Worm (Caenorhabditis elegans): ENCODE data around the gene acs-4.
A peak's percentile ranks its signal among the peaks of the same experiment; 100 is the strongest.

Gene acs-4

ce11 chrIII:7136015-7136414, 31.6 kb upstream of the acs-4 start, which contains the start of gene B0280.17:
B0280.17 (minus strand) TSS chrIII:7136115.
- no peak for TF ChIP-seq lsy-12 (tag; optimal IDR thresholded peaks at IDR 0.05)

DNA sequence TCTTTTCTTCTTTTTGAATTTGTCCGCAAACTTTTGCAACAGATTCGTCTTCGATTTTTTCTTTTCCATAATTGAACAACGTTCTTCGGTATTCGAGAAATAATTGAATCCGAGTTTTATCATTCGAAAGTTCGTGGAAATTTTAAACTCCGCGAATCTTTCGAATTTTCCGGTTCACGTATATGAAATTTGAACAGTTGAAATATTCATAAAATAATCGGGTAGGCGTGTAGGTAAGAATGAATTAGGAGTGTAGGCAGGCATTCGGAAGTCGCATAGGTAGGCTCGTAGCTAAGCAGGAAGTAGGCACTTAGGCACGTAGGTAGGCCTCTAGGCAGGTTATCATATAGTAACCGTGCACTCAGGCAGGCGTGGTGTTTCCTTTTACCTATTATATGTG, 29.5 kb upstream of the acs-4 start, which contains the start of gene B0280.11:
B0280.11 (minus strand) TSS at position 101 of the 400 bp plus-strand sequence.
- TF ChIP-seq fos-1 (tag; optimal IDR thresholded peaks at IDR 0.05) = no peak
- TF ChIP-seq ama-1 (optimal IDR thresholded peaks at IDR 0.05) = no peak
- TF ChIP-seq unc-62 (GFP tag; optimal IDR thresholded peaks at IDR 0.05) = no peak
- TF ChIP-seq hmg-11 (tag; optimal IDR thresholded peaks at IDR 0.05) = no peak
- TF ChIP-seq fkh-2 (tag; optimal IDR thresholded peaks at IDR 0.05) = no peak
- no peak for TF ChIP-seq egl-5 (tag; optimal IDR thresholded peaks at IDR 0.05)
- no peak for TF ChIP-seq mml-1 (tag; optimal IDR thresholded peaks at IDR 0.05)
- TF ChIP-seq elt-1 (tag; optimal IDR thresholded peaks at IDR 0.05) = no peak
- no peak for TF ChIP-seq snpc-4 (tag; optimal IDR thresholded peaks at IDR 0.05)
- no peak for TF ChIP-seq ceh-16 (tag; optimal IDR thresholded peaks at IDR 0.05)
- TF ChIP-seq ceh-82 (tag; optimal IDR thresholded peaks at IDR 0.05) = no peak
- no peak for TF ChIP-seq daf-12 (tag; optimal IDR thresholded peaks at IDR 0.05)
- no peak for TF ChIP-seq ceh-9 (tag; optimal IDR thresholded peaks at IDR 0.05)
- TF ChIP-seq zag-1 (tag; optimal IDR thresholded peaks at IDR 0.05) = no peak
- TF ChIP-seq aly-2 (tag; optimal IDR thresholded peaks at IDR 0.05) = no peak

DNA sequence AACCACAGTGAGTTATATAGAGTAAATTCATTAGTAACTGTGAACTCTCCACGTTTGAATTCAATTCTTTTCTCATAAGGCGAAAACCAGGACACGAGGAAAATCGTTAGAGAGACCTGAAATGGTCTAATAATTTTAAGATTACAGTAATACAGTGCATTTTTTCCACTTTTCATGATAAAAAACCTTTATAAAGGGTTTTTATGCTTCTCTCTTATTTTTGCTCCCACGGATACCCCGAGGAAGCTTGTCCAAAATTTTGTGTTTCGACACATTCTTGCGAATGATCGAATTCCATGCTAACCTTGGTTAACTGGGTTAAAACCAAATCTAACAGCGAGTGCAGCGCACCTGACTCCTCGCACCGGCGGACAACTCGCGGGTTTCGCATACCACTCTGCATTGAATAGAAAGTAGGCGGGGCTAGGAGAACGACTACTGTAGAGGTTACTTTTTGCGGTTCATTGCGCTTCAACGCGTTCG, 27.4 kb upstream of the acs-4 start:
- TF ChIP-seq lsy-12 (tag; optimal IDR thresholded peaks at IDR 0.05) (peak; percentile 20), lin-15B (tag; optimal IDR thresholded peaks at IDR 0.05) (no peak), nhr-25 (tag; optimal IDR thresholded peaks at IDR 0.05) (peak; percentile 70), tbx-2 (tag; optimal IDR thresholded peaks at IDR 0.05) (peak; percentile 11), nhr-23 (tag; optimal IDR thresholded peaks at IDR 0.05) (no peak), lin-39 (tag; optimal IDR thresholded peaks at IDR 0.05) (no peak), ama-1 (optimal IDR thresholded peaks at IDR 0.05) (peak; percentile 25), pqm-1 (tag; optimal IDR thresholded peaks at IDR 0.05) (peak; percentile 4), ZK546.5 (tag; optimal IDR thresholded peaks at IDR 0.05) (no peak), egl-5 (tag; optimal IDR thresholded peaks at IDR 0.05) (no peak), snpc-4 (tag; optimal IDR thresholded peaks at IDR 0.05) (peak; percentile 96), elt-2 (tag; optimal IDR thresholded peaks at IDR 0.05) (peak; percentile 17), elt-3 (tag; optimal IDR thresholded peaks at IDR 0.05) (no peak), mml-1 (tag; optimal IDR thresholded peaks at IDR 0.05) (no peak), mdl-1 (tag; optimal IDR thresholded peaks at IDR 0.05) (no peak), aly-2 (tag; optimal IDR thresholded peaks at IDR 0.05) (no peak), daf-12 (tag; optimal IDR thresholded peaks at IDR 0.05) (no peak), eor-1 (tag; optimal IDR thresholded peaks at IDR 0.05) (no peak), unc-62 (GFP tag; optimal IDR thresholded peaks at IDR 0.05) (no peak), R02D3.7 (tag; optimal IDR thresholded peaks at IDR 0.05) (peak; percentile 31), egl-27 (tag; optimal IDR thresholded peaks at IDR 0.05) (no peak), nhr-76 (tag; optimal IDR thresholded peaks at IDR 0.05) (no peak), zag-1 (tag; optimal IDR thresholded peaks at IDR 0.05) (no peak), nfya-1 (tag; optimal IDR thresholded peaks at IDR 0.05; ENCODE audit: insufficient read depth) (peak; percentile 72), fkh-10 (GFP tag; optimal IDR thresholded peaks at IDR 0.05) (no peak), nhr-12 (tag; optimal IDR thresholded peaks at IDR 0.05) (no peak), fkh-2 (tag; optimal IDR thresholded peaks at IDR 0.05) (no peak), nhr-43 (tag; optimal IDR thresholded peaks at IDR 0.05; ENCODE audit: poor library complexity, severe bottlenecking) (peak; percentile 43), ztf-11 (tag; optimal IDR thresholded peaks at IDR 0.05) (no peak), ztf-4 (tag; optimal IDR thresholded peaks at IDR 0.05) (no peak), nhr-67 (tag; optimal IDR thresholded peaks at IDR 0.05) (no peak), skn-1 (tag; optimal IDR thresholded peaks at IDR 0.05) (no peak), nhr-11 (tag; optimal IDR thresholded peaks at IDR 0.05) (no peak), ceh-82 (tag; optimal IDR thresholded peaks at IDR 0.05) (no peak), pha-4 (tag; optimal IDR thresholded peaks at IDR 0.05) (no peak), sea-2 (GFP tag; optimal IDR thresholded peaks at IDR 0.05) (no peak), nhr-28 (tag; optimal IDR thresholded peaks at IDR 0.05) (no peak), nhr-237 (tag; optimal IDR thresholded peaks at IDR 0.05) (no peak)

Measured in whole organism, L3 larva.